Fruit fly (Drosophila melanogaster) whole organism, wandering third instar larva: ENCODE data around the gene CG11594.

ENCODE experiments used
- Abd-B ChIP-seq: fragments of >200 bp; optimal IDR thresholded peaks from 2 replicates; lab custom pipeline; 2017; ENCODE audit warnings: missing biosample characterization, missing genetic modification characterization
- Dfd ChIP-seq: fragments of >200 bp; optimal IDR thresholded peaks from 2 replicates; lab custom pipeline; 2017; ENCODE audit warnings: missing biosample characterization, missing genetic modification characterization
- Dif ChIP-seq: fragments of 200-275, 200-300 bp; sonication (Bioruptor generic); optimal IDR thresholded peaks from 2 replicates; lab custom pipeline; 2018; ENCODE audit warnings: missing biosample characterization, missing genetic modification characterization; ENCODE audit not compliant: partially characterized antibody
- GATAd ChIP-seq: sonication (Bioruptor generic); optimal IDR thresholded peaks from 2 replicates; lab custom pipeline; 2016; ENCODE audit warnings: missing biosample characterization, missing genetic modification characterization
- HLH106 ChIP-seq: fragments of 200-800 bp; optimal IDR thresholded peaks from 3 replicates; lab custom pipeline; 2019; ENCODE audit warnings: missing biosample characterization, mild to moderate bottlenecking, missing genetic modification characterization, moderate library complexity
- Hnf4 ChIP-seq: fragments of 200-800 bp; sonication (Bioruptor generic); optimal IDR thresholded peaks from 2 replicates; lab custom pipeline; 2016; ENCODE audit warnings: missing biosample characterization, mild to moderate bottlenecking, missing genetic modification characterization
- Hr78 ChIP-seq: fragments of >200 bp; optimal IDR thresholded peaks from 2 replicates; lab custom pipeline; 2017; ENCODE audit warnings: missing biosample characterization, missing genetic modification characterization
- Hr83 ChIP-seq: fragments of 200-300 bp; sonication (Bioruptor generic); optimal IDR thresholded peaks from 2 replicates; lab custom pipeline; 2016; ENCODE audit warnings: missing biosample characterization, mild to moderate bottlenecking, missing genetic modification characterization, moderate library complexity; ENCODE audit not compliant: poor library complexity, severe bottlenecking
- Jra ChIP-seq: sonication (Bioruptor generic); optimal IDR thresholded peaks from 2 replicates; lab custom pipeline; 2016; ENCODE audit warnings: missing biosample characterization, missing genetic modification characterization
- Mio ChIP-seq: sonication (Bioruptor generic); optimal IDR thresholded peaks from 2 replicates; lab custom pipeline; 2016; ENCODE audit warnings: missing biosample characterization, missing genetic modification characterization
- OdsH ChIP-seq: fragments of 200-800 bp; sonication (Bioruptor generic); optimal IDR thresholded peaks from 2 replicates; lab custom pipeline; 2016; ENCODE audit warnings: missing biosample characterization, mild to moderate bottlenecking, missing genetic modification characterization
- Sp1 ChIP-seq: fragments of 200-800 bp; sonication (Bioruptor generic); optimal IDR thresholded peaks from 3 replicates; lab custom pipeline; 2019; ENCODE audit warnings: missing biosample characterization, mild to moderate bottlenecking, missing genetic modification characterization, moderate library complexity
- Vsx2 ChIP-seq: fragments of 200-300, 225-300 bp; sonication (Bioruptor generic); optimal IDR thresholded peaks from 2 replicates; lab custom pipeline; 2018; ENCODE audit warnings: missing biosample characterization, missing genetic modification characterization; ENCODE audit not compliant: partially characterized antibody
- br ChIP-seq: fragments of 200-800 bp; sonication (Bioruptor generic); optimal IDR thresholded peaks from 2 replicates; lab custom pipeline; 2016; ENCODE audit warnings: missing biosample characterization, missing genetic modification characterization
- dl ChIP-seq, 2 experiments: fragments of 175-275, 200-275 bp in 1 of 2; fragments of 200-275 bp in 1 of 2; sonication (Bioruptor generic); optimal IDR thresholded peaks; lab custom pipeline; 2018; ENCODE audit warnings: mild to moderate bottlenecking in 2 of 2, missing biosample characterization in 2 of 2, missing genetic modification characterization in 2 of 2, moderate library complexity in 2 of 2; ENCODE audit not compliant: partially characterized antibody in 2 of 2, insufficient read depth in 1 of 2
- dmrt93B ChIP-seq: fragments of 200-800 bp; sonication (Bioruptor generic); optimal IDR thresholded peaks from 2 replicates; lab custom pipeline; 2018; ENCODE audit warnings: missing biosample characterization, mild to moderate bottlenecking, missing genetic modification characterization
- ey ChIP-seq: fragments of 200-800 bp; sonication (Bioruptor generic); optimal IDR thresholded peaks from 2 replicates; lab custom pipeline; 2016; ENCODE audit warnings: missing biosample characterization, missing genetic modification characterization
- foxo ChIP-seq, 2 experiments: fragments of 200-800 bp; sonication (Bioruptor generic); optimal IDR thresholded peaks; 2 replicates in 1 of 2; 3 replicates in 1 of 2; lab custom pipeline; 2016 to 2017; ENCODE audit warnings: missing biosample characterization in 2 of 2, missing genetic modification characterization in 2 of 2
- h ChIP-seq: fragments of 200-800 bp; sonication (Bioruptor generic); optimal IDR thresholded peaks from 3 replicates; lab custom pipeline; 2016; ENCODE audit warnings: missing biosample characterization, mild to moderate bottlenecking, missing genetic modification characterization
- jim ChIP-seq: fragments of 175-275, 200-325 bp; sonication (Bioruptor generic); optimal IDR thresholded peaks from 2 replicates; lab custom pipeline; 2016; ENCODE audit warnings: missing biosample characterization, mild to moderate bottlenecking, missing genetic modification characterization
- lola ChIP-seq: fragments of >200 bp; optimal IDR thresholded peaks from 2 replicates; lab custom pipeline; 2017; ENCODE audit warnings: missing biosample characterization, missing genetic modification characterization
- pan ChIP-seq: fragments of >200 bp; optimal IDR thresholded peaks from 2 replicates; lab custom pipeline; 2017
- psq ChIP-seq: fragments of 200-800 bp; sonication (Bioruptor generic); optimal IDR thresholded peaks from 3 replicates; lab custom pipeline; 2017; ENCODE audit warnings: missing biosample characterization, mild to moderate bottlenecking, missing genetic modification characterization, moderate library complexity
- sage ChIP-seq: fragments of 200-800 bp; sonication (Bioruptor generic); optimal IDR thresholded peaks from 2 replicates; lab custom pipeline; 2016; ENCODE audit warnings: missing biosample characterization, mild to moderate bottlenecking, missing genetic modification characterization
- usp ChIP-seq: fragments of >200 bp; optimal IDR thresholded peaks from 2 replicates; lab custom pipeline; 2017; ENCODE audit warnings: missing biosample characterization, missing genetic modification characterization
- woc ChIP-seq: sonication (Bioruptor generic); optimal IDR thresholded peaks from 2 replicates; lab custom pipeline; 2016; ENCODE audit warnings: missing biosample characterization, mild to moderate bottlenecking, missing genetic modification characterization

Gene CG11594

dm6 chr3L:4031762-4032161 lies 6.0 kb upstream of the CG11594 start, which contains the start of the genes Gr64d and Gr64e:
Gene Gr64d, plus strand, starts transcription at chr3L:4032062.
Gene Gr64e, plus strand, starts transcription at chr3L:4032141.
- TF ChIP-seq Dif (GFP tag; lab: Kevin White, UChicago) (no peak), br (no peak), Hr78 (GFP tag; lab: Kevin White, UChicago) (no peak), Sp1 (GFP tag; lab: Kevin White, UChicago) (no peak), dmrt93B (GFP tag; lab: Kevin White, UChicago) (no peak), Hnf4 (no peak), usp (GFP tag; lab: Kevin White, UChicago) (no peak), sage (GFP tag; lab: Kevin White, UChicago) (no peak), psq (GFP tag; lab: Kevin White, UChicago) (no peak)

- TF ChIP-seq Hr83 (GFP tag; lab: Kevin White, UChicago) = no peak
- no peak for TF ChIP-seq Mio (GFP tag; lab: Kevin White, UChicago)
- TF ChIP-seq pan (lab: Kevin White, UChicago) = no peak
- TF ChIP-seq sage (GFP tag; lab: Kevin White, UChicago) = no peak
- no peak for TF ChIP-seq Hr78 (GFP tag; lab: Kevin White, UChicago)
- TF ChIP-seq Dfd (GFP tag; lab: Kevin White, UChicago) = no peak
These were observed 2.5 kb upstream of the CG11594 start, which contains the start of the genes Gr64b and Gr64c for dm6 chr3L:4028305-4028704. Gene Gr64b, plus strand, starts transcription at chr3L:4028605. Gene Gr64c, plus strand, starts transcription at chr3L:4028605.

dm6 chr3L:4026506-4026868 lies 676 bp upstream of the CG11594 start, which contains the start of gene Gr64a:
Gene Gr64a, plus strand, starts transcription at chr3L:4026769.
- TF ChIP-seq jim (GFP tag; lab: Kevin White, UChicago) = no peak
- TF ChIP-seq Vsx2 (GFP tag; lab: Kevin White, UChicago) = no peak
- TF ChIP-seq Sp1 (GFP tag; lab: Kevin White, UChicago) = no peak
- TF ChIP-seq, all 38 proteins: peak for 0

DNA sequence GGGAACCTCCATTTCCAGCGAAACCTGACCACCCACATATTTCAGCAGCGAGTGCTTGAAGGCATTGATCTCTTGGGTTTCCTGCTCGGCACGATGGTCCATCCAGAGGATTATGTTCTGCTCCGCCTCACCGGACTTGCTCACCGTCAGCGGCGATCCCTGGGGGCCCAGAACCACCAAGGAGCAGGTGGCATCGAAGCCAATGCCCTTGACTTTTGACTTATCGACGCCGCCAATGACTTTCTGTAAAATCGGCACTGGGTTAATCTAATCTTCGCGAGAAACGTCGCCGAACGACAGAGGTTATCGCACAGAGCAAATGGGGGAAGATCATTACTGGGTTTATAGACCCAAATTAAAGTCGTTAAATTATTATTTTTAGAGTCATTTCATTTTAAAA lies 1.3 kb downstream of the CG11594 start:
- no peak for TF ChIP-seq Abd-B
- TF ChIP-seq HLH106 (tag; lab: Kevin White, UChicago) = no peak
- no peak for TF ChIP-seq lola (GFP tag; lab: Kevin White, UChicago)
- no peak for TF ChIP-seq Jra (GFP tag; lab: Kevin White, UChicago)
- TF ChIP-seq foxo (GFP tag; optimal IDR thresholded peaks at IDR 0.05; lab: Kevin White, UChicago) = no peak
- no peak for TF ChIP-seq OdsH
- no peak for TF ChIP-seq Vsx2 (GFP tag; lab: Kevin White, UChicago)

DNA sequence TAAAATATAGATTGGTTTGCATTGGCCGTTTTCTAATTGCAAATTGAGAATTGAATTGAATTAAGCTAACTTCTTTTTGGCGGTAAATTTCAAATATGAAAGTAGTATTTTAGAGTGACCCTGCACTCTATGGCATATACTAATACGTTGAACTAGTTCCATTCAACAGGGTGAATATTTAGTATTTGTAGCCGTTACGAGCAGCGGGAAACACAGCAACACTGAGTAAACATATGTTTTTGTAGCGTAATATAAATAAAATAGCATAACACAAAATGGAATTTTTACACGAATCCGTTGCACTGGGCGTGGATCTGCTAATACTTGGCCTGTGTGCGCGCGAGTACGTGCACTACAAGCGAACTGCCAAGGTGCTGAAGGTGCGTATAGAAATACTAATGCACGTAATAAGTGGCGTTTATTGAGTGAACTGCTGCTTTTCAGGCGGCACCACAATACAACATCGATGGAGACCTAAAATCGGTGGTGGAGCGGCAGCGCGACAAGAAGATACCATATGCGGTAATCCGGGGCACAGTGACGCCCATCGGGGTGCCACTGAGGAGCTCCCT lies 4.5 kb downstream of the CG11594 start, which contains the start of gene Mul1:
Gene Mul1 (plus strand): TSS at position 198 of the 572 bp plus-strand sequence.
- TF ChIP-seq ey (GFP tag; lab: Kevin White, UChicago) = no peak
- TF ChIP-seq Hr83 (GFP tag; lab: Kevin White, UChicago) = no peak

DNA sequence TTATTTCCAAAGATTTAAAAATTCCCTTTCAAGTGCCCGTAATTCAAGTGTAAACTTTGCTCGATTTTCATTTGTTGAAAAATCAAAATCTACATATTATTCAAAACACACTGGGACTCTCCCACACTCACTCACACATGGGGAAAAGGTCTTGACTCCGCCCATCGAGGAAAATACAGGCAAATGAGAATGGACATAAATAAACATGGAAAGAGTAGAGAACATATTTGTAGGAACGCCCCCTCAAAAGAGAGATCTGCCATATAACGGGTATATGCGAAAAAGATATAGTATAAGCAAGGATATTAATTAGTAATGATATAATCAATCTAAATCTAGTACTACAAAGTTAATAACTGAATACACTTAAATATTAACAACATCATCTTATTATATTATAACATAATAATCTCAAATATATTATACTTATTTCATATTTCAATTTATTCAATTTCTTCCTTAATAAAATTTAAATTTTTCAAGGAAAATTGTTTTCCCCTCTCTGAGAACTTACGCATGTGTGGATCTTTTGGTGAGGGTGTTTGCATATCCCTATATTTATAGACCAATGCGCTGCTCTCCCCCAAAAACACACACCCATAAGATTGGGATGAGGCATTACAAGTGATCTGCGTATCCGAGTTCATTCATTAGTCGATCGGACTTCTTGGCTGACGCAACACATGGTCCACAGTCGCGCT lies 7.4 kb downstream of the CG11594 start, which contains the start of gene FoxL1:
Gene FoxL1 (plus strand): TSS at position 651 of the 701 bp plus-strand sequence.
- TF ChIP-seq Hr78 (GFP tag; lab: Kevin White, UChicago) (no peak), Hr83 (GFP tag; lab: Kevin White, UChicago) (no peak), Vsx2 (GFP tag; lab: Kevin White, UChicago) (no peak), GATAd (no peak)

DNA sequence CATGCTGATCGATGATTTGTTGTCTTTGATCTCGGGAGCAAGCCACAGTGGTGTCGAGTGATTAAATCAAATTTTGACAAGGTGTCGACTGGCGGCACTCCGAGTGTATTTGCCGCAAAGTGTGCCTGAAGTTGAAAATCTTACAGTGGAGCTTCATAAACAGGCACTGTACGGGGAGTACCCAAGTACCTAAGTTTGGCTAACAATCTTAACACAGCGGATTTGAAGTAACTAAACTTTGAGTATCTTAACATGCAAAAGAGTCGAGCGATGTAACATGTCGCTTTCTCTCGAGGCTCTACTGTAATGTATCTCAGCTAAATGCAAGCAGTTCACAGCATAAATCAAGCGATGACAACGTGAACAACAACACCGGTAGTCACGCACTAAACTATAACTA lies 9.1 kb downstream of the CG11594 start:
- TF ChIP-seq dl (GFP tag; optimal IDR thresholded peaks at IDR 0.05; lab: Kevin White, UChicago; ENCODE audit: insufficient read depth in 1 of 2, partially characterized antibody in 2 of 2) (no peak), woc (GFP tag; lab: Kevin White, UChicago) (no peak), h (no peak)
